Fruit fly (Drosophila melanogaster): ENCODE measurements around the gene Scr.
A peak's percentile ranks its signal among the peaks of the same experiment; 100 is the strongest.

The Scr gene

DNA sequence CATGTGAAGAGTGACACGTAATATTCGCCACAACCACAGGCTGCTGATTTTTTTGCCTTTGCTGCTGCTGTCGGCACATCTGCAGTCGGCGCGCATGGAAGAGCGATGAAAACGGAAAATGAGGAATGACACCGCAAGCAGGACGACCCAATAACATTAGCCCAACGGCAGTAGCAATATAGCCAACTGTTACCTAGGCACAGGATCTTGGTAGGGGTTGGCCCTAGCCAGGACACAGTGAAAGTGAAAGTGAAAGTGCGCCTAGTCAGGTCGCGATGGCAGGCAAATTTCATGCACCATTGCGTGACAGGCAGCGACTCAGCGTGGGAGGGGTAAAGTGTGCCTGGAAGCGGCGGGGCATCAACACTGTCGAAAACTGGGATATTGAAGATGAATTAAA, 39.0 kb upstream of the Scr start:
- TF ChIP-seq dl (GFP tag; optimal IDR thresholded peaks at IDR 0.05; ENCODE audit: insufficient read depth in 1 of 2, partially characterized antibody in 2 of 2) (no peak), psq (GFP tag; optimal IDR thresholded peaks at IDR 0.05) (no peak), Hr83 (GFP tag; optimal IDR thresholded peaks at IDR 0.05; ENCODE audit: poor library complexity, severe bottlenecking) (no peak), h (GFP tag; optimal IDR thresholded peaks at IDR 0.05) (no peak), foxo (GFP tag; optimal IDR thresholded peaks at IDR 0.05) (no peak), fru (GFP tag; optimal IDR thresholded peaks at IDR 0.05) (no peak), CG32264 (GFP tag; optimal IDR thresholded peaks at IDR 0.05) (no peak), Dif (GFP tag; optimal IDR thresholded peaks at IDR 0.05; ENCODE audit: partially characterized antibody) (no peak), dsf (GFP tag; optimal IDR thresholded peaks at IDR 0.05; ENCODE audit: borderline replicate concordance) (no peak), GATAd (GFP tag; optimal IDR thresholded peaks at IDR 0.05) (no peak), sv (GFP tag; optimal IDR thresholded peaks at IDR 0.05) (no peak), Vsx2 (GFP tag; optimal IDR thresholded peaks at IDR 0.05; ENCODE audit: partially characterized antibody) (no peak), sage (GFP tag; optimal IDR thresholded peaks at IDR 0.05) (no peak), Hnf4 (GFP tag; optimal IDR thresholded peaks at IDR 0.05) (no peak), brk (GFP tag; optimal IDR thresholded peaks at IDR 0.05) (no peak), woc (GFP tag; optimal IDR thresholded peaks at IDR 0.05) (no peak)

DNA sequence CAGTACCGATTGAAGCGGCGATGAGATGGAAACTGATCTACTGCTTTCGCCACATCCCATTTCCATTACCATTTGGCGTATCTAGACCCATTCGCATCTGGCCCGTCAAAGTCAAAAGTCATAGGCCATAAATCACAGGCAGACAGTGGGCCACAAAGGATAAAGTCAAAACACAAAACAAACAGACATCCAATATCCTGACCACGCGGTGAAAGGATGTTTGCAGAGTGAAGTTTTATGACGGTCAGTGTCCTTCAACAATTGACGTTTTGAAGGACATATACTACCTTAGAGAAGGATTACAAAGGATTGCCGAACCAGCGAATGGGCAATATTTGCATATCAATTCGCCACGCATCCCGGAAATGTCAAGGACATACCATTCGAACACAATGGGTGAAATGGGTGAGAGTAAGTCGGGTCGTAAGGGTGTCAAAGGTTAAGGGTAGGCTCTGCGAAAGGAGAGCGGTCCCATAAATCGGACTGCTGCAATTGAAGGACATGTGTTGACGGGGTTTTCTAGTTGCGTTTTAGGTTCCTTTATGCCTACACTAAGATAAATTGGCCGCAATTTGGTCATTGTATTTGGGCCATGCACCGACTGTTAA, 35.5 kb upstream of the Scr start:
- no peak for TF ChIP-seq br (GFP tag; optimal IDR thresholded peaks at IDR 0.05)
- TF ChIP-seq Dfd (GFP tag; optimal IDR thresholded peaks at IDR 0.05) = no peak
- TF ChIP-seq rgr (GFP tag; optimal IDR thresholded peaks at IDR 0.05) = no peak
- TF ChIP-seq usp (GFP tag; optimal IDR thresholded peaks at IDR 0.05) = no peak
- TF ChIP-seq sage (GFP tag; optimal IDR thresholded peaks at IDR 0.05) = no peak
- TF ChIP-seq lola (GFP tag; optimal IDR thresholded peaks at IDR 0.05) = no peak
- TF ChIP-seq Mio (GFP tag; optimal IDR thresholded peaks at IDR 0.05) = no peak
- TF ChIP-seq Hnf4 (GFP tag; optimal IDR thresholded peaks at IDR 0.05) = no peak
- no peak for TF ChIP-seq Vsx2 (GFP tag; optimal IDR thresholded peaks at IDR 0.05; ENCODE audit: partially characterized antibody)
- TF ChIP-seq Abd-B (GFP tag; optimal IDR thresholded peaks at IDR 0.05) = no peak
- TF ChIP-seq Dif (GFP tag; optimal IDR thresholded peaks at IDR 0.05; ENCODE audit: partially characterized antibody) = no peak
- no peak for TF ChIP-seq CG32264 (GFP tag; optimal IDR thresholded peaks at IDR 0.05)
- TF ChIP-seq CG9705 (GFP tag; optimal IDR thresholded peaks at IDR 0.05) = no peak
- TF ChIP-seq ey (GFP tag; optimal IDR thresholded peaks at IDR 0.05) = no peak

DNA sequence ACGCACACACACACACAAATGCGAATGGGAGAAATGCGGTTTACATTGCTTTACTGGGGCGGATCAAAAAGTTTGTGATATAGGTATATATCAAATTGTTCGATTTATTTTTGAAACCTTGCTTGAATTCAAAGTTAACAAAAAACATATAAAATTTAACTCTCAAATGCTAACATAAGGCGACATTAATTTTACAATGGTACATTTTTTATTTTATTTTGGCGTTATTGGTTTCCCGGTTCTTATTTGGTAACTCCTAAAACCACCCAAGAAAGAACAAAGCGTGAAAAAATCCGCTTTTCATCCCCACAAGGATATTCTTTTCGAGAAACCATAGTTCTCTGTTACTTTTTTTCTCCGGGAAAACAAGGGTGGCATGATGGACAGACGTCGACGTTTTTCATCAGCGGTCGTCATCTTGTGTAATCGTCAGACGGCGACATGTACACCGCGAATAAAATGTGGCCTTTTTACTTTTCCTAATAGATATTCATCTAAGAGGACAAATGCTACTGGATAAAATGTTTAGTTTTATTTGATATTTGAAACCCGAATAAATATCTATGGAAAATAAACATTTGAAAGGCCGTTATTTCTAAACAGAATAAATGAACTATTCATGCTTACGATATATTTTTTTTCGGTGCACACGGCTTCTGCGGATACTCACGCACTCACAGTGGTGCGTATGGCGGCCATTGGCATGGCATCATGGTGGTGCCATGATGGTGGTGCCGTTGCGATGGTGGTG, 31.7 kb upstream of the Scr start:
- TF ChIP-seq GATAd (GFP tag; optimal IDR thresholded peaks at IDR 0.05) = no peak
- no peak for TF ChIP-seq lola (GFP tag; optimal IDR thresholded peaks at IDR 0.05)
- TF ChIP-seq CG32264 (GFP tag; optimal IDR thresholded peaks at IDR 0.05) = no peak
- TF ChIP-seq Hr78 (GFP tag; optimal IDR thresholded peaks at IDR 0.05) = no peak
- peak; percentile 24 for TF ChIP-seq sv (GFP tag; optimal IDR thresholded peaks at IDR 0.05)
- TF ChIP-seq Jra (GFP tag; optimal IDR thresholded peaks at IDR 0.05) = no peak
- no peak for TF ChIP-seq sage (GFP tag; optimal IDR thresholded peaks at IDR 0.05)

DNA sequence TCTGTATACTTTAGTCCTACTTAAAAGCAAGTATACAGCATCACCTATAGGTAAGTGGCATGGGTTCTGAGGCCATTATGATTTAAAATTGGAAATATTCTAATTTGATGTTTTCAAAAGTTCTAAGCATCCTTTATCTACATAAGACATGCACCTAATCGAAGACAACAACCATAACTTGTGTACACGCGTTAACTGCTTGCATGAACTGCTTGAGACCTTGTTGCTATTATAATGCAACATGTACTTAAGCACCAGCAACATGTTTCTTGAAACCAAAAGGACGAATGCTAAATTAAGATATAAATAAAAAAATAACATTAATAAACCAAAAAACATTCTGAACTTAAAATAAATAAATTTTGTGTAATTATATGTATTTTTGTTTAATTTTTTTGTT, 21.1 kb upstream of the Scr start:
- TF ChIP-seq Myc (optimal IDR thresholded peaks at IDR 0.05) = peak; percentile 38
- no peak for TF ChIP-seq pan (optimal IDR thresholded peaks at IDR 0.05)

- no peak for TF ChIP-seq rgr (GFP tag; optimal IDR thresholded peaks at IDR 0.05)
- TF ChIP-seq fru (GFP tag; optimal IDR thresholded peaks at IDR 0.05) = no peak
- no peak for TF ChIP-seq HLH106 (tag; optimal IDR thresholded peaks at IDR 0.05)
- TF ChIP-seq tai (GFP tag; optimal IDR thresholded peaks at IDR 0.05) = no peak
- TF ChIP-seq Dif (GFP tag; optimal IDR thresholded peaks at IDR 0.05; ENCODE audit: partially characterized antibody) = no peak
- TF ChIP-seq pan (optimal IDR thresholded peaks at IDR 0.05) = no peak
- TF ChIP-seq Hr83 (GFP tag; optimal IDR thresholded peaks at IDR 0.05; ENCODE audit: poor library complexity, severe bottlenecking) = no peak
- TF ChIP-seq br (GFP tag; optimal IDR thresholded peaks at IDR 0.05) = no peak
- no peak for TF ChIP-seq h (GFP tag; optimal IDR thresholded peaks at IDR 0.05)
- no peak for TF ChIP-seq OdsH (GFP tag; optimal IDR thresholded peaks at IDR 0.05)
- no peak for TF ChIP-seq Mio (GFP tag; optimal IDR thresholded peaks at IDR 0.05)
- TF ChIP-seq dsf (GFP tag; optimal IDR thresholded peaks at IDR 0.05; ENCODE audit: borderline replicate concordance) = no peak
- TF ChIP-seq lola (GFP tag; optimal IDR thresholded peaks at IDR 0.05) = no peak
- no peak for TF ChIP-seq sv (GFP tag; optimal IDR thresholded peaks at IDR 0.05)
- no peak for TF ChIP-seq CrebA (GFP tag; optimal IDR thresholded peaks at IDR 0.05; ENCODE audit: borderline replicate concordance)
- TF ChIP-seq Myc (optimal IDR thresholded peaks at IDR 0.05) = no peak
- TF ChIP-seq dl (GFP tag; optimal IDR thresholded peaks at IDR 0.05; ENCODE audit: insufficient read depth in 1 of 2, partially characterized antibody in 2 of 2) = no peak
- no peak for TF ChIP-seq CG9705 (GFP tag; optimal IDR thresholded peaks at IDR 0.05)
These were observed 19.5 kb upstream of the Scr start for dm6 chr3R:6869297-6869696.
